Worm (Caenorhabditis elegans) whole organism, L4 larva: ENCODE data around the gene F09F7.5.

Source experiments
- aly-2 ChIP-seq: sonication (generic microtip); optimal IDR thresholded peaks from 2 replicates; lab custom pipeline; 2018; ENCODE audit warnings: missing biosample characterization, missing genetic modification characterization
- ama-1 ChIP-seq: fragments of 150-350 bp; optimal IDR thresholded peaks from 2 replicates; lab custom pipeline; 2014; ENCODE audit warnings: inconsistent platforms, mixed read lengths
- ceh-44 ChIP-seq: fragments of 200-800 bp; sonication (Bioruptor generic); IDR thresholded peaks from 2 replicates; pipeline ENCODE4 v1.3.6; 2022; ENCODE audit warnings: missing genetic modification reagents, missing genetic modification characterization, missing compliant biosample characterization
- ceh-82 ChIP-seq: sonication (generic microtip); optimal IDR thresholded peaks from 2 replicates; lab custom pipeline; 2017; ENCODE audit warnings: missing biosample characterization, missing genetic modification characterization
- jun-1 ChIP-seq: fragments of 150-350 bp; optimal IDR thresholded peaks from 2 replicates; lab custom pipeline; 2014; ENCODE audit warnings: missing biosample characterization, missing genetic modification reagents, missing genetic modification characterization
- lin-13 ChIP-seq: fragments of 150-350 bp; optimal IDR thresholded peaks from 2 replicates; lab custom pipeline; 2014; ENCODE audit warnings: missing biosample characterization, missing genetic modification reagents, missing genetic modification characterization
- lin-39 ChIP-seq: fragments of 150-350 bp; optimal IDR thresholded peaks from 2 replicates; lab custom pipeline; 2014; ENCODE audit warnings: missing biosample characterization, missing genetic modification reagents, missing genetic modification characterization
- nhr-77 ChIP-seq: fragments of 150-350 bp; optimal IDR thresholded peaks from 2 replicates; lab custom pipeline; 2014; ENCODE audit warnings: missing biosample characterization, missing genetic modification characterization
- pqm-1 ChIP-seq: sonication (generic microtip); optimal IDR thresholded peaks from 2 replicates; lab custom pipeline; 2017; ENCODE audit warnings: missing biosample characterization, missing genetic modification characterization
- unc-62 ChIP-seq, 3 experiments: fragments of 150-350 bp in 1 of 3; sonication (generic microtip); optimal IDR thresholded peaks in 2 of 3; peaks in 1 of 3; 1 replicate in 1 of 3; 2 replicates in 2 of 3; lab custom pipeline; 2014 to 2017; ENCODE audit warnings: missing biosample characterization in 3 of 3, missing genetic modification characterization in 3 of 3, missing genetic modification reagents in 3 of 3, missing genotype in 1 of 3
- ztf-11 ChIP-seq: fragments of 150-350 bp; optimal IDR thresholded peaks from 2 replicates; lab custom pipeline; 2014; ENCODE audit warnings: missing biosample characterization, missing genetic modification characterization
- ztf-7 ChIP-seq: fragments of 150-350 bp; optimal IDR thresholded peaks from 2 replicates; lab custom pipeline; 2014; ENCODE audit warnings: missing biosample characterization, missing genetic modification characterization

ce11 chrIII:5568679-5569078 is 21.9 kb downstream of the F09F7.5 start, which contains the start of gene nspb-12:
- TF ChIP-seq lin-13 (GFP tag; lab: Kevin White, UChicago), result no peak
- TF ChIP-seq lin-39 (tag; lab: Kevin White, UChicago), result no peak
- TF ChIP-seq ama-1 (lab: Kevin White, UChicago), result no peak
- no peak for TF ChIP-seq nhr-77 (tag; lab: Kevin White, UChicago)
- no peak for TF ChIP-seq pqm-1 (tag; lab: Kevin White, UChicago)
- TF ChIP-seq ztf-11 (tag; lab: Kevin White, UChicago), result no peak
- TF ChIP-seq ztf-7 (tag; lab: Kevin White, UChicago), result no peak
- TF ChIP-seq aly-2 (tag; lab: Kevin White, UChicago), result no peak
- TF ChIP-seq unc-62 (GFP tag; optimal IDR thresholded peaks at IDR 0.05 in 1 of 2; lab: Kevin White, UChicago), result no peak
- no peak for TF ChIP-seq unc-62 (tag; optimal IDR thresholded peaks at IDR 0.05; lab: Kevin White, UChicago)
- TF ChIP-seq ceh-44 (GFP tag; lab: Robert Waterston, UW), result no peak
- TF ChIP-seq ceh-82 (tag; lab: Kevin White, UChicago), result no peak
- no peak for TF ChIP-seq jun-1 (tag; lab: Kevin White, UChicago)
